Worm (Caenorhabditis elegans): ENCODE data around the gene F47C12.7.

The F47C12.7 gene

DNA sequence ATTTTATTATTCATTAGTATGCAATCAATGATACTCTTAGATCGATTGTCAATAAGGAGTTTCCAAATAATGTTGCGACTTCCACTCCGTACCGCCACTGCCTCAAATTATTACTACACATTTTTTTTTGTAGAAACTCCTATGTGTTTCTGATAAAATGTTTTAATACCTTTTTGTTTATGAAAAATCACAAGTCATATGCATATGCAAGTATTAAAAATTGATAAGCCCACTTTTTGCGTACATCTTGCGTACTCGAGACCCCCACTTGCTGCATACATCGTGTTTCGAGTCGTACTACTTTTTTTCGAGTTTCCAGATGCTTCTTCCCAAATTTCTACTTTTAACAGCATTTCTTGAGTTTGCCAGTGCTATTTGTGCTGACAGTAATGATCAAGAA is 30.3 kb downstream of the F47C12.7 start, which contains the start of gene clec-76:
TSS of gene clec-76 (plus strand) at position 234 of the 400 bp plus-strand sequence.
- TF ChIP-seq unc-39 (tag; optimal IDR thresholded peaks at IDR 0.05), result no peak
- TF ChIP-seq lin-13 (GFP tag; optimal IDR thresholded peaks at IDR 0.05), result no peak
- peak; percentile 36; the same call in 1 of the 2 replicates for TF ChIP-seq dmd-6 (GFP tag; IDR thresholded peaks at IDR 0.05)
- no peak for TF ChIP-seq ama-1 (optimal IDR thresholded peaks at IDR 0.05)
- no peak for TF ChIP-seq ZK546.5 (tag; optimal IDR thresholded peaks at IDR 0.05)
- no peak for TF ChIP-seq F10B5.3 (tag; optimal IDR thresholded peaks at IDR 0.05)
- TF ChIP-seq nhr-76 (tag; optimal IDR thresholded peaks at IDR 0.05), result no peak
- TF ChIP-seq daf-16 (GFP tag; optimal IDR thresholded peaks at IDR 0.05), result no peak
- peak; percentile 51 for TF ChIP-seq daf-16 (tag; optimal IDR thresholded peaks at IDR 0.05)
- TF ChIP-seq arid-1 (GFP tag; conservative IDR thresholded peaks at IDR 0.05), result no peak
- no peak for TF ChIP-seq tag-97 (GFP tag; IDR thresholded peaks at IDR 0.05)
- TF ChIP-seq lim-7 (GFP tag; IDR thresholded peaks at IDR 0.05), result no peak
- no peak for TF ChIP-seq daf-12 (tag; optimal IDR thresholded peaks at IDR 0.05)
- TF ChIP-seq nhr-42 (GFP tag; IDR thresholded peaks at IDR 0.05), result no peak
- no peak for TF ChIP-seq saeg-2 (GFP tag; IDR thresholded peaks at IDR 0.05)
- TF ChIP-seq gei-8 (GFP tag; optimal IDR thresholded peaks at IDR 0.05), result no peak
- no peak for TF ChIP-seq dpl-1 (GFP tag; optimal IDR thresholded peaks at IDR 0.05)
- TF ChIP-seq vab-7 (GFP tag; IDR thresholded peaks at IDR 0.05), result no peak
- TF ChIP-seq pqm-1 (tag; optimal IDR thresholded peaks at IDR 0.05), result peak; percentile 3
- TF ChIP-seq hmg-1.1 (GFP tag; IDR thresholded peaks at IDR 0.05), result no peak
- TF ChIP-seq D1046.2 (GFP tag; IDR thresholded peaks at IDR 0.05), result no peak
- TF ChIP-seq ceh-82 (tag; optimal IDR thresholded peaks at IDR 0.05), result no peak
- no peak for TF ChIP-seq zag-1 (tag; optimal IDR thresholded peaks at IDR 0.05)
- TF ChIP-seq egl-27 (tag; optimal IDR thresholded peaks at IDR 0.05), result no peak
- no peak for TF ChIP-seq lin-1 (GFP tag; IDR thresholded peaks at IDR 0.05)
- no peak for TF ChIP-seq nhr-48 (tag; optimal IDR thresholded peaks at IDR 0.05)
- no peak for TF ChIP-seq zip-2 (tag; optimal IDR thresholded peaks at IDR 0.05)
- no peak for TF ChIP-seq Y75B8A.6 (GFP tag; IDR thresholded peaks at IDR 0.05)
- no peak for TF ChIP-seq duxl-1 (tag; optimal IDR thresholded peaks at IDR 0.05; ENCODE audit: poor library complexity)
- no peak for TF ChIP-seq tra-1 (GFP tag; IDR thresholded peaks at IDR 0.05)
- no peak for TF ChIP-seq aly-2 (tag; optimal IDR thresholded peaks at IDR 0.05)
- TF ChIP-seq ceh-44 (GFP tag; IDR thresholded peaks at IDR 0.05), result no peak
- TF ChIP-seq spr-1 (tag; optimal IDR thresholded peaks at IDR 0.05), result no peak
- peak; percentile 74 for TF ChIP-seq nhr-28 (tag; optimal IDR thresholded peaks at IDR 0.05)
- no peak for TF ChIP-seq mdl-1 (tag; optimal IDR thresholded peaks at IDR 0.05)
- TF ChIP-seq unc-130 (GFP tag; optimal IDR thresholded peaks at IDR 0.05), result no peak
- TF ChIP-seq nhr-77 (tag; optimal IDR thresholded peaks at IDR 0.05), result peak; percentile 58
- no peak for TF ChIP-seq nhr-102 (tag; optimal IDR thresholded peaks at IDR 0.05)
- TF ChIP-seq ceh-62 (tag; optimal IDR thresholded peaks at IDR 0.05), result no peak
- no peak for TF ChIP-seq lsy-2 (tag; optimal IDR thresholded peaks at IDR 0.05)
- TF ChIP-seq ztf-7 (tag; optimal IDR thresholded peaks at IDR 0.05), result no peak
- TF ChIP-seq spr-3 (GFP tag; optimal IDR thresholded peaks at IDR 0.05), result no peak
- TF ChIP-seq F49E8.2 (tag; optimal IDR thresholded peaks at IDR 0.05; ENCODE audit: borderline replicate concordance), result no peak
- TF ChIP-seq lin-39 (tag; optimal IDR thresholded peaks at IDR 0.05), result no peak

DNA sequence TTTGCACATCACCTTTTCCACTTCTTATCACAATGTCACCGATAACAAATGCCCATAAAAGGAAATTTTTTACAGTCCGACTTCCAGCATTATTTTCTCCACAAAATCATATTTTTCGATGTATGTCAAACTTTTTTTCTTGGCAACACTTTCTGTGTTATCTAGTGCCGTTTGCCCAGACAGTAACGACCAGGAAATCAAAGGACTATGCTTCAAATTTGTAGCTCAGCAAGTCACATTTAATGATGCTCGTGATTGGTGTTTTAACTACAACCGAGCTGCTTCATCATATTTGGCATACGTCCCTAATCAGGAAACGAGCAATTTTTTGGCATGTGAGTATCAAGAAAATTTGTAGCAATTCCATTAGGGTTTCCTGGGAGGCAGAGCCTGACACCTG is 31.8 kb downstream of the F47C12.7 start:
- TF ChIP-seq nhr-111 (GFP tag; optimal IDR thresholded peaks at IDR 0.05), result no peak
- peak; percentile 9 for TF ChIP-seq hlh-30 (tag; optimal IDR thresholded peaks at IDR 0.05; ENCODE audit: insufficient read depth)
- peak; percentile 22; the same call in 1 of the 2 replicates for TF ChIP-seq dmd-6 (GFP tag; IDR thresholded peaks at IDR 0.05)
- peak; percentile 64 for TF ChIP-seq nhr-28 (tag; optimal IDR thresholded peaks at IDR 0.05)
- no peak for TF ChIP-seq nhr-76 (tag; optimal IDR thresholded peaks at IDR 0.05)
- TF ChIP-seq dpl-1 (GFP tag; optimal IDR thresholded peaks at IDR 0.05), result no peak
- TF ChIP-seq F37D6.2 (tag; optimal IDR thresholded peaks at IDR 0.05), result no peak
- no peak for TF ChIP-seq hlh-11 (tag; optimal IDR thresholded peaks at IDR 0.05)
- no peak for TF ChIP-seq gei-8 (GFP tag; optimal IDR thresholded peaks at IDR 0.05)
- no peak for TF ChIP-seq ceh-28 (tag; optimal IDR thresholded peaks at IDR 0.05)
- TF ChIP-seq lin-15B (tag; optimal IDR thresholded peaks at IDR 0.05), result no peak

All from whole organism, L4 larva.